Fruit fly (Drosophila melanogaster) whole organism, larva: ENCODE measurements around the gene CG15544.

Experiments
- noc ChIP-seq: fragments of 200-800 bp; sonication (Bioruptor generic); optimal IDR thresholded peaks from 3 replicates; lab custom pipeline; 2019; ENCODE audit warnings: missing biosample characterization, mild to moderate bottlenecking, missing genetic modification characterization, moderate library complexity

CG15544 gene

dm6 chr3R:30803815-30804515, 23.7 kb upstream of the CG15544 start:
- no peak for TF ChIP-seq noc (tag; lab: Kevin White, UChicago)

dm6 chr3R:30805196-30805595, 22.4 kb upstream of the CG15544 start:
- TF ChIP-seq noc (tag; lab: Kevin White, UChicago): no peak

dm6 chr3R:30805762-30806371, 21.8 kb upstream of the CG15544 start:
- no peak for TF ChIP-seq noc (tag; lab: Kevin White, UChicago)

- TF ChIP-seq noc (tag; lab: Kevin White, UChicago): no peak
These were observed 21.0 kb upstream of the CG15544 start, which contains the start of the genes wts and dj-1beta for dm6 chr3R:30806490-30807195. Gene wts, minus strand, starts transcription at chr3R:30806619. Gene dj-1beta, plus strand, starts transcription at chr3R:30807117.

- peak; percentile 31 for TF ChIP-seq noc (tag; lab: Kevin White, UChicago)
These were observed 19.0 kb upstream of the CG15544 start, which contains the start of gene cindr for dm6 chr3R:30808346-30809286. Gene cindr, plus strand, starts transcription at chr3R:30808617.

- no peak for TF ChIP-seq noc (tag; lab: Kevin White, UChicago)
These were observed 18.2 kb upstream of the CG15544 start for dm6 chr3R:30809287-30809933.

- no peak for TF ChIP-seq noc (tag; lab: Kevin White, UChicago)
These were observed 17.3 kb upstream of the CG15544 start for dm6 chr3R:30810274-30810813.

dm6 chr3R:30811300-30812022, 16.2 kb upstream of the CG15544 start:
- no peak for TF ChIP-seq noc (tag; lab: Kevin White, UChicago)

- TF ChIP-seq noc (tag; lab: Kevin White, UChicago): no peak
These were observed 15.6 kb upstream of the CG15544 start for dm6 chr3R:30812023-30812345.

- TF ChIP-seq noc (tag; lab: Kevin White, UChicago): no peak
These were observed 15.0 kb upstream of the CG15544 start for dm6 chr3R:30812401-30813207.

dm6 chr3R:30813903-30814339, 13.7 kb upstream of the CG15544 start:
- TF ChIP-seq noc (tag; lab: Kevin White, UChicago): peak; percentile 34

- TF ChIP-seq noc (tag; lab: Kevin White, UChicago): no peak
These were observed 12.9 kb upstream of the CG15544 start for dm6 chr3R:30814597-30815252.

- no peak for TF ChIP-seq noc (tag; lab: Kevin White, UChicago)
These were observed 11.4 kb upstream of the CG15544 start for dm6 chr3R:30816200-30816599.
